Worm (Caenorhabditis elegans): Measurements from ENCODE around the gene C36E6.2.

ce11 chrX:17408855-17409254 is 42.6 kb upstream of the C36E6.2 start:
- TF ChIP-seq nhr-237 (tag; optimal IDR thresholded peaks at IDR 0.05) (no peak), unc-39 (tag; optimal IDR thresholded peaks at IDR 0.05) (no peak), ces-1 (GFP tag; optimal IDR thresholded peaks at IDR 0.05) (no peak), sptf-1 (tag; optimal IDR thresholded peaks at IDR 0.05) (no peak), unc-120 (tag; optimal IDR thresholded peaks at IDR 0.05; ENCODE audit: poor library complexity, severe bottlenecking) (no peak), nhr-12 (tag; optimal IDR thresholded peaks at IDR 0.05) (no peak), unc-62 (GFP tag; optimal IDR thresholded peaks at IDR 0.05) (no peak), nhr-76 (tag; optimal IDR thresholded peaks at IDR 0.05) (no peak), snpc-4 (tag; optimal IDR thresholded peaks at IDR 0.05) (no peak), hlh-1 (tag; optimal IDR thresholded peaks at IDR 0.05) (no peak), ztf-11 (tag; optimal IDR thresholded peaks at IDR 0.05) (no peak)
